Fruit fly (Drosophila melanogaster) whole organism, embryonic: Measurements from ENCODE around the gene pes.

ENCODE experiments used
- Awh ChIP-seq: fragments of 200-800 bp; sonication (Bioruptor generic); IDR thresholded peaks from 2 replicates; pipeline ENCODE4, ENCODE4 v1.3.6; 2022; ENCODE audit warnings: missing biosample characterization, missing genetic modification characterization
- CG10209 ChIP-seq: fragments of 200-800 bp; sonication (Bioruptor generic); optimal IDR thresholded peaks from 3 replicates; lab custom pipeline; 2017; ENCODE audit warnings: missing biosample characterization, mild to moderate bottlenecking, missing genetic modification characterization, missing genetic modification reagents
- CG10565 ChIP-seq: fragments of 200-800 bp; sonication (Bioruptor generic); optimal IDR thresholded peaks from 3 replicates; lab custom pipeline; 2016; ENCODE audit warnings: missing biosample characterization, mild to moderate bottlenecking, missing genetic modification characterization
- CG10979 ChIP-seq: fragments of 200-800 bp; sonication (Bioruptor generic); optimal IDR thresholded peaks from 2 replicates; lab custom pipeline; 2018; ENCODE audit warnings: missing biosample characterization, mild to moderate bottlenecking, missing genetic modification characterization, moderate library complexity
- CG11560 ChIP-seq: fragments of 200-800 bp; sonication (Bioruptor generic); IDR thresholded peaks from 3 replicates; pipeline ENCODE4 v1.3.6; 2022; ENCODE audit warnings: missing biosample characterization, missing genetic modification characterization
- CG13775 ChIP-seq: fragments of 200-800 bp; sonication (Bioruptor generic); optimal IDR thresholded peaks from 3 replicates; lab custom pipeline; 2017; ENCODE audit warnings: missing biosample characterization, mild to moderate bottlenecking, missing genetic modification characterization
- CG14014 ChIP-seq: fragments of 200-800 bp; sonication (Bioruptor generic); IDR thresholded peaks from 2 replicates; pipeline ENCODE4 v1.3.6; 2022; ENCODE audit warnings: missing biosample characterization, missing genetic modification characterization
- CG1647 ChIP-seq: fragments of 200-800 bp; sonication (Bioruptor generic); optimal IDR thresholded peaks from 3 replicates; lab custom pipeline; 2016; ENCODE audit warnings: missing biosample characterization, missing genetic modification characterization
- CG1792 ChIP-seq: fragments of 200-800 bp; sonication (Bioruptor generic); optimal IDR thresholded peaks from 2 replicates; lab custom pipeline; 2016; ENCODE audit warnings: missing biosample characterization, missing genetic modification characterization
- CG2129 ChIP-seq: fragments of 200-800 bp; sonication (Bioruptor generic); IDR thresholded peaks from 2 replicates; pipeline ENCODE4 v1.3.6; 2022; ENCODE audit warnings: missing biosample characterization, missing genetic modification characterization; ENCODE audit not compliant: partially characterized antibody
- CG2678 ChIP-seq: fragments of 200-800 bp; sonication (Bioruptor generic); optimal IDR thresholded peaks from 3 replicates; lab custom pipeline; 2019; ENCODE audit warnings: missing biosample characterization, mild to moderate bottlenecking, missing genetic modification characterization, moderate library complexity
- CG4360 ChIP-seq: fragments of 200-800 bp; sonication (Bioruptor generic); IDR thresholded peaks from 2 replicates; pipeline ENCODE4 v1.3.6; 2022; ENCODE audit warnings: missing biosample characterization, missing genetic modification characterization
- CG4730 ChIP-seq: fragments of 200-800 bp; sonication (Bioruptor generic); IDR thresholded peaks from 2 replicates; pipeline ENCODE4 v1.3.6; 2022; ENCODE audit warnings: missing biosample characterization, missing genetic modification characterization
- CG5953 ChIP-seq: fragments of 200-800 bp; sonication (Bioruptor generic); IDR thresholded peaks from 2 replicates; pipeline ENCODE4 v1.3.6; 2022; ENCODE audit warnings: missing biosample characterization, missing genetic modification characterization
- CG9797 ChIP-seq: fragments of 200-800 bp; sonication (Bioruptor generic); optimal IDR thresholded peaks from 3 replicates; lab custom pipeline; 2018; ENCODE audit warnings: missing biosample characterization, mild to moderate bottlenecking, missing genetic modification characterization
- D19A ChIP-seq: fragments of 200-800 bp; optimal IDR thresholded peaks from 3 replicates; lab custom pipeline; 2019; ENCODE audit warnings: missing biosample characterization, mild to moderate bottlenecking, missing genetic modification characterization, moderate library complexity
- Dbx ChIP-seq: fragments of 200-800 bp; sonication (Bioruptor generic); IDR thresholded peaks from 3 replicates; pipeline ENCODE4 v1.3.6; 2022; ENCODE audit warnings: missing biosample characterization, missing genetic modification characterization
- Dll ChIP-seq: fragments of 200-800 bp; sonication (Bioruptor generic); IDR thresholded peaks from 4 replicates; pipeline ENCODE4 v1.3.6; 2022; ENCODE audit warnings: missing biosample characterization, missing genetic modification characterization; ENCODE audit not compliant: partially characterized antibody
- Dp ChIP-seq: fragments of 200-800 bp; sonication (Bioruptor generic); optimal IDR thresholded peaks from 2 replicates; lab custom pipeline; 2018; ENCODE audit warnings: missing biosample characterization, mild to moderate bottlenecking, missing genetic modification characterization, moderate library complexity
- Dref ChIP-seq: fragments of 200-800 bp; sonication (Bioruptor generic); IDR thresholded peaks from 2 replicates; pipeline ENCODE4 v1.3.6; 2022; ENCODE audit warnings: missing biosample characterization, missing genetic modification characterization
- Fer2 ChIP-seq: fragments of 200-800 bp; sonication (Bioruptor generic); optimal IDR thresholded peaks from 2 replicates; lab custom pipeline; 2018; ENCODE audit warnings: missing biosample characterization, mild to moderate bottlenecking, missing genetic modification characterization, moderate library complexity
- GATAe ChIP-seq: fragments of 200-800 bp; sonication (Bioruptor generic); conservative IDR thresholded peaks from 2 replicates; pipeline ENCODE4 v1.3.6; 2022; ENCODE audit warnings: missing biosample characterization, missing genetic modification characterization
- HLHmδ ChIP-seq: fragments of 200-800 bp; sonication (Bioruptor generic); optimal IDR thresholded peaks from 2 replicates; lab custom pipeline; 2018; ENCODE audit warnings: missing biosample characterization, mild to moderate bottlenecking, missing genetic modification characterization, moderate library complexity
- Hmr ChIP-seq: fragments of 200-800 bp; sonication (Bioruptor generic); optimal IDR thresholded peaks from 3 replicates; lab custom pipeline; 2017; ENCODE audit warnings: mild to moderate bottlenecking, missing biosample characterization, missing genetic modification reagents, missing genetic modification characterization
- Neu2 ChIP-seq: fragments of 200-800 bp; sonication (Bioruptor generic); optimal IDR thresholded peaks from 3 replicates; lab custom pipeline; 2016; ENCODE audit warnings: missing biosample characterization, missing genetic modification characterization, borderline replicate concordance
- Oaz ChIP-seq: fragments of 200-800 bp; sonication (Bioruptor generic); IDR thresholded peaks from 2 replicates; pipeline ENCODE4 v1.3.6; 2022; ENCODE audit warnings: missing biosample characterization, missing genetic modification characterization
- Sox102F ChIP-seq: fragments of 200-800 bp; sonication (Bioruptor generic); optimal IDR thresholded peaks from 2 replicates; lab custom pipeline; 2018; ENCODE audit warnings: missing biosample characterization, mild to moderate bottlenecking, missing genetic modification characterization, moderate library complexity
- Sry-δ ChIP-seq: fragments of 200-800 bp; sonication (Bioruptor generic); optimal IDR thresholded peaks from 2 replicates; lab custom pipeline; 2016; ENCODE audit warnings: missing biosample characterization, missing genetic modification characterization
- Usf ChIP-seq: fragments of 200-800 bp; sonication (Bioruptor generic); optimal IDR thresholded peaks from 2 replicates; lab custom pipeline; 2017; ENCODE audit warnings: missing genotype, missing biosample characterization, missing genetic modification characterization
- al ChIP-seq: fragments of 200-800 bp; sonication (Bioruptor generic); IDR thresholded peaks from 2 replicates; pipeline ENCODE4 v1.3.6; 2022; ENCODE audit warnings: missing biosample characterization, missing genetic modification characterization
- az2 ChIP-seq: fragments of 200-800 bp; sonication (Bioruptor generic); optimal IDR thresholded peaks from 3 replicates; lab custom pipeline; 2016; ENCODE audit warnings: missing biosample characterization, missing genetic modification characterization
- cas ChIP-seq: fragments of 200-800 bp; sonication (Bioruptor generic); IDR thresholded peaks from 2 replicates; pipeline ENCODE4 v1.3.6; 2022; ENCODE audit warnings: missing biosample characterization, missing genetic modification characterization
- crp ChIP-seq, 2 experiments: fragments of 200-800 bp; sonication (Bioruptor generic); optimal IDR thresholded peaks; 2 replicates in 1 of 2; 3 replicates in 1 of 2; lab custom pipeline; 2017; ENCODE audit warnings: missing biosample characterization in 2 of 2, missing genetic modification characterization in 2 of 2, mild to moderate bottlenecking in 1 of 2, moderate library complexity in 1 of 2
- cwo ChIP-seq: fragments of 200-800 bp; sonication (Bioruptor generic); optimal IDR thresholded peaks from 3 replicates; lab custom pipeline; 2017; ENCODE audit warnings: missing biosample characterization, missing genetic modification characterization, mild to moderate bottlenecking, moderate library complexity, missing genetic modification reagents
- exex ChIP-seq: fragments of 200-800 bp; sonication (Bioruptor generic); optimal IDR thresholded peaks from 4 replicates; lab custom pipeline; 2018; ENCODE audit warnings: missing biosample characterization, mild to moderate bottlenecking, missing genetic modification characterization, moderate library complexity
- fd64A ChIP-seq: fragments of 200-800 bp; sonication (Bioruptor generic); optimal IDR thresholded peaks from 3 replicates; lab custom pipeline; 2018; ENCODE audit warnings: missing biosample characterization, mild to moderate bottlenecking, missing genetic modification characterization
- knrl ChIP-seq: fragments of 200-800 bp; sonication (Bioruptor generic); IDR thresholded peaks from 3 replicates; pipeline ENCODE4 v1.3.6; 2022; ENCODE audit warnings: missing biosample characterization, missing genetic modification characterization; ENCODE audit not compliant: partially characterized antibody
- lab ChIP-seq: fragments of 200-800 bp; sonication (Bioruptor generic); optimal IDR thresholded peaks from 3 replicates; lab custom pipeline; 2017; ENCODE audit warnings: missing biosample characterization, missing genetic modification characterization, mild to moderate bottlenecking, moderate library complexity, missing genetic modification reagents
- lilli ChIP-seq: fragments of 200-800 bp; sonication (Bioruptor generic); optimal IDR thresholded peaks from 3 replicates; lab custom pipeline; 2016; ENCODE audit warnings: missing biosample characterization, missing genetic modification characterization
- mam ChIP-seq: fragments of 200-800 bp; sonication (Bioruptor generic); optimal IDR thresholded peaks from 3 replicates; lab custom pipeline; 2016; ENCODE audit warnings: missing biosample characterization, missing genetic modification characterization
- pfk ChIP-seq: fragments of 200-800 bp; sonication (Bioruptor generic); optimal IDR thresholded peaks from 2 replicates; lab custom pipeline; 2018; ENCODE audit warnings: missing biosample characterization, mild to moderate bottlenecking, missing genetic modification characterization, moderate library complexity
- phol ChIP-seq: fragments of 200-800 bp; sonication (Bioruptor generic); optimal IDR thresholded peaks from 3 replicates; lab custom pipeline; 2018; ENCODE audit warnings: missing biosample characterization, mild to moderate bottlenecking, missing genetic modification characterization, moderate library complexity
- pzg ChIP-seq: fragments of 200-800 bp; sonication (Bioruptor generic); optimal IDR thresholded peaks from 3 replicates; lab custom pipeline; 2018; ENCODE audit warnings: missing biosample characterization, mild to moderate bottlenecking, missing genetic modification characterization, moderate library complexity
- salm ChIP-seq: fragments of 200-800 bp; sonication (Bioruptor generic); optimal IDR thresholded peaks from 2 replicates; lab custom pipeline; 2018; ENCODE audit warnings: missing biosample characterization, mild to moderate bottlenecking, missing genetic modification characterization
- slp2 ChIP-seq: fragments of 200-800 bp; sonication (Bioruptor generic); optimal IDR thresholded peaks from 2 replicates; lab custom pipeline; 2016; ENCODE audit warnings: missing biosample characterization, missing genetic modification characterization
- sqz ChIP-seq: fragments of 200-800 bp; sonication (Bioruptor generic); optimal IDR thresholded peaks from 3 replicates; lab custom pipeline; 2018; ENCODE audit warnings: missing biosample characterization, mild to moderate bottlenecking, missing genetic modification characterization
- unpg ChIP-seq: fragments of 200-800 bp; sonication (Bioruptor generic); optimal IDR thresholded peaks from 3 replicates; lab custom pipeline; 2018; ENCODE audit warnings: missing biosample characterization, mild to moderate bottlenecking, missing genetic modification characterization, moderate library complexity

pes gene

DNA sequence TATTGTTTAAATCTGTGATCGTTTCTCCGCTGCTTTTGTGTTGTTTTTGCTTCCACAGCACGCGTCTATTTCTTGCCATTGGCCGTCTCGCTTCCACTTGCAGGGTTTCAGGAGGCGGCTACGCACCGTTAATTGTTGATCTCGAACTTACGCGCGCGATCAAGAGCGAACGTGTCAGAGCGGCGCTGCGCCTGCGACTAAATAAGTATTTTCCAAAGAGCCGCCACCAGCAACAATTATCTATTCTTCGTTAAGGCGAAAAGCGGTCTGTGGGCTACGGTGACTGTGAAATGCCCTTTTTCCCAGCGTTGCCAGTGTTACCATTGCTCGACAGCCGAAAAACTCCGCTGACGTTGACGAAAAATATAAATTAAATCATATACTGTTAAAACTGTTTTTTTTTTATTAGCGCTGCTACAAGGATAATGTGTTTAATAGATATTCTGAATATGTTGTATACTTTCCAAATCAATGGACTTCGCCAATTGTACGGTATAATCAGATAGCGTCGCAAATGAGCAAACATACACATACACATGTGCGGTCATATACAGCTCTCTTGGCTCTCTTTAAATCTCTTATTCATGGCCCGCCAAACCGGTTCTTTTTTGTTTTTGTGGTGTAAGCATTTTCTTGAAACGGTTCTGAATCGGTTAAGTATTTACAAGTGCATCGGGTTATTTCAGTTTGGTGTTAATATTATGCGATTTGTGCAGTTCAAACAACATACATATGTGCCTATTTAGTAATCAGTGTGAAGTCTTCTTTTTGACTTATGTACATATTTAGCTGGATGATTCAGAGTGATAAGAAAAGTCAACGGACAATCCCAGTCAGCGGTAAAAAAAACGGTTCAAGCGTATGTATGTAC lies at the start of gene pes (continued):
- TF ChIP-seq CG10209 (peak; percentile 75), HLHmδ (GFP tag; lab: Kevin White, UChicago) (peak; percentile 88), GATAe (peak; percentile 95), knrl (peak; percentile 28; the same call in 1 of the 3 replicates), Neu2 (peak; percentile 62), pzg (no peak), mam (GFP tag; lab: Kevin White, UChicago) (peak; percentile 91), crp (GFP tag; optimal IDR thresholded peaks at IDR 0.05; lab: Kevin White, UChicago) (peak in 1 of 2 experiments; percentile 24), Dbx (peak; percentile 96), pfk (peak; percentile 17), exex (peak; percentile 90), fd64A (peak; percentile 51), sqz (GFP tag; lab: Kevin White, UChicago) (peak; percentile 90), Dp (GFP tag; lab: Kevin White, UChicago) (no peak), CG5953 (peak; percentile 75), D19A (tag; lab: Kevin White, UChicago) (peak; percentile 100), Oaz (peak; percentile 81), CG13775 (GFP tag; lab: Kevin White, UChicago) (peak; percentile 90), CG11560 (tag; lab: Robert Waterston, UW) (no peak), Awh (GFP tag; lab: Robert Waterston, UW) (peak; percentile 86), Fer2 (tag; lab: Kevin White, UChicago) (peak; percentile 87), CG1792 (GFP tag; lab: Kevin White, UChicago) (peak; percentile 55), al (peak; percentile 83), CG10979 (tag; lab: Kevin White, UChicago) (peak; percentile 91), cas (GFP tag; lab: Robert Waterston, UW) (peak; percentile 79), Hmr (GFP tag; lab: Kevin White, UChicago) (peak; percentile 16), salm (peak; percentile 63), CG9797 (GFP tag; lab: Kevin White, UChicago) (peak; percentile 62), CG1647 (GFP tag; lab: Kevin White, UChicago) (peak; percentile 87), cwo (GFP tag; lab: Kevin White, UChicago) (peak; percentile 92), Dref (no peak), az2 (GFP tag; lab: Kevin White, UChicago) (peak; percentile 86), CG10565 (GFP tag; lab: Kevin White, UChicago) (peak; percentile 56), CG2678 (tag; lab: Kevin White, UChicago) (peak; percentile 97), Dll (GFP tag; lab: Robert Waterston, UW) (peak; percentile 27; the same call in 1 of the 4 replicates), phol (tag; lab: Kevin White, UChicago) (peak; percentile 93), lilli (GFP tag; lab: Kevin White, UChicago) (peak; percentile 95), CG2129 (GFP tag; lab: Robert Waterston, UW) (no peak), unpg (peak; percentile 84), Sox102F (GFP tag; lab: Kevin White, UChicago) (peak; percentile 88), lab (GFP tag; lab: Kevin White, UChicago) (peak; percentile 96), CG14014 (GFP tag; lab: Robert Waterston, UW) (peak; percentile 85), CG4360 (peak; percentile 68), CG4730 (GFP tag; lab: Robert Waterston, UW) (peak; percentile 87), Sry-δ (peak; percentile 31), slp2 (GFP tag; lab: Kevin White, UChicago) (no peak), Usf (peak; percentile 66)
